Worm (Caenorhabditis elegans) whole organism, young adult: ENCODE results near the gene atic-1.

Experiments
- B0261.1 ChIP-seq: sonication (generic microtip); optimal IDR thresholded peaks from 2 replicates; lab custom pipeline; 2016; ENCODE audit warnings: mild to moderate bottlenecking, missing genetic modification characterization, moderate library complexity, missing compliant biosample characterization
- C06A6.2 ChIP-seq: fragments of 200-800 bp; sonication (Bioruptor generic); conservative IDR thresholded peaks from 2 replicates; pipeline ENCODE4 v1.3.6; 2022; ENCODE audit warnings: missing genetic modification characterization, missing compliant biosample characterization
- bed-2 ChIP-seq: fragments of 200-800 bp; sonication (Bioruptor generic); IDR thresholded peaks from 2 replicates; pipeline ENCODE4 v1.3.6; 2022; ENCODE audit warnings: missing genetic modification reagents, missing genetic modification characterization, missing compliant biosample characterization
- ets-4 ChIP-seq: fragments of 200-800 bp; sonication (Bioruptor generic); optimal IDR thresholded peaks from 2 replicates; lab custom pipeline; 2018; ENCODE audit warnings: mild to moderate bottlenecking, missing genetic modification characterization, missing compliant biosample characterization
- nfya-1 ChIP-seq: sonication (generic microtip); optimal IDR thresholded peaks from 2 replicates; lab custom pipeline; 2017; ENCODE audit warnings: antibody characterized with exemption, missing compliant biosample characterization, missing genetic modification characterization, borderline replicate concordance; ENCODE audit not compliant: insufficient read depth
- ztf-22 ChIP-seq: fragments of 200-800 bp; sonication (Bioruptor generic); optimal IDR thresholded peaks from 2 replicates; lab custom pipeline; 2018; ENCODE audit warnings: mild to moderate bottlenecking, missing genetic modification characterization, moderate library complexity, missing compliant biosample characterization
- ztf-28 ChIP-seq: fragments of 200-800 bp; sonication (Bioruptor generic); IDR thresholded peaks from 2 replicates; pipeline ENCODE4 v1.3.6; 2022; ENCODE audit warnings: missing genetic modification reagents, missing genetic modification characterization, missing compliant biosample characterization

ce11 chrIV:7909455-7910141 is 27.8 kb downstream of the atic-1 start:
- no peak for TF ChIP-seq ztf-28 (GFP tag; lab: Robert Waterston, UW)
- no peak for TF ChIP-seq ets-4 (GFP tag; lab: Kevin White, UChicago)
- TF ChIP-seq bed-2 (GFP tag; lab: Robert Waterston, UW), result no peak
- TF ChIP-seq ztf-22 (GFP tag; lab: Kevin White, UChicago), result no peak
- TF ChIP-seq C06A6.2, result no peak
- TF ChIP-seq B0261.1 (tag; lab: Kevin White, UChicago), result no peak
- TF ChIP-seq nfya-1 (tag; lab: Kevin White, UChicago), result no peak
